Fruit fly (Drosophila melanogaster) whole organism, embryonic: ENCODE results near the gene CG42763.

Experiments
- ATbp ChIP-seq: fragments of 200-800 bp; sonication (Bioruptor generic); optimal IDR thresholded peaks from 2 replicates; lab custom pipeline; 2017; ENCODE audit warnings: missing biosample characterization, mild to moderate bottlenecking, missing genetic modification characterization, missing genetic modification reagents
- CG12659 ChIP-seq: fragments of 200-800 bp; sonication (Bioruptor generic); optimal IDR thresholded peaks from 3 replicates; lab custom pipeline; 2017; ENCODE audit warnings: mild to moderate bottlenecking, missing biosample characterization, missing genetic modification reagents, missing genetic modification characterization
- CG13894 ChIP-seq: fragments of 200-800 bp; sonication (Bioruptor generic); optimal IDR thresholded peaks from 3 replicates; lab custom pipeline; 2018; ENCODE audit warnings: missing biosample characterization, mild to moderate bottlenecking, missing genetic modification characterization, moderate library complexity
- CG14014 ChIP-seq: fragments of 200-800 bp; sonication (Bioruptor generic); IDR thresholded peaks from 2 replicates; pipeline ENCODE4 v1.3.6; 2022; ENCODE audit warnings: missing biosample characterization, missing genetic modification characterization
- CG1647 ChIP-seq: fragments of 200-800 bp; sonication (Bioruptor generic); optimal IDR thresholded peaks from 3 replicates; lab custom pipeline; 2016; ENCODE audit warnings: missing biosample characterization, missing genetic modification characterization
- CG17802 ChIP-seq: fragments of 200-800 bp; sonication (Bioruptor generic); optimal IDR thresholded peaks from 2 replicates; lab custom pipeline; 2018; ENCODE audit warnings: missing biosample characterization, mild to moderate bottlenecking, missing genetic modification characterization, moderate library complexity
- CG18764 ChIP-seq: fragments of 200-800 bp; sonication (Bioruptor generic); optimal IDR thresholded peaks from 3 replicates; lab custom pipeline; 2016; ENCODE audit warnings: missing biosample characterization, missing genetic modification characterization
- CG6689 ChIP-seq: fragments of 200-800 bp; sonication (Bioruptor generic); IDR thresholded peaks from 2 replicates; pipeline ENCODE4 v1.3.6; 2022; ENCODE audit warnings: missing biosample characterization, missing genetic modification characterization
- CG6765 ChIP-seq: fragments of 200-800 bp; sonication (Bioruptor generic); optimal IDR thresholded peaks from 3 replicates; lab custom pipeline; 2017; ENCODE audit warnings: missing biosample characterization, mild to moderate bottlenecking, missing genetic modification characterization
- CG7372 ChIP-seq: fragments of 200-800 bp; sonication (Bioruptor generic); IDR thresholded peaks from 2 replicates; pipeline ENCODE4 v1.3.6; 2022; ENCODE audit warnings: missing biosample characterization, missing genetic modification characterization
- CG7987 ChIP-seq: fragments of 200-800 bp; sonication (Bioruptor generic); optimal IDR thresholded peaks from 2 replicates; lab custom pipeline; 2018; ENCODE audit warnings: missing biosample characterization, mild to moderate bottlenecking, missing genetic modification characterization, moderate library complexity
- CG8089 ChIP-seq: fragments of 200-800 bp; sonication (Bioruptor generic); optimal IDR thresholded peaks from 3 replicates; lab custom pipeline; 2016; ENCODE audit warnings: missing biosample characterization, missing genetic modification characterization
- CG8290 ChIP-seq, 3 experiments: fragments of 200-800 bp; sonication (Bioruptor generic); optimal IDR thresholded peaks; 2 replicates each; lab custom pipeline; 2016 to 2019; ENCODE audit warnings: missing biosample characterization in 3 of 3, missing genetic modification characterization in 3 of 3, mild to moderate bottlenecking in 2 of 3, moderate library complexity in 1 of 3
- CoRest ChIP-seq: fragments of 200-800 bp; sonication (Bioruptor generic); optimal IDR thresholded peaks from 3 replicates; lab custom pipeline; 2018; ENCODE audit warnings: missing biosample characterization, mild to moderate bottlenecking, missing genetic modification characterization, moderate library complexity
- Dad ChIP-seq: fragments of 200-800 bp; sonication (Bioruptor generic); optimal IDR thresholded peaks from 3 replicates; lab custom pipeline; 2016; ENCODE audit warnings: missing biosample characterization, missing genetic modification characterization
- Doc3 ChIP-seq: fragments of 200-800 bp; sonication (Bioruptor generic); IDR thresholded peaks from 3 replicates; pipeline ENCODE4 v1.3.6; 2022; ENCODE audit warnings: missing biosample characterization, missing genetic modification characterization; ENCODE audit not compliant: partially characterized antibody
- Hand ChIP-seq: fragments of 200-800 bp; sonication (Bioruptor generic); optimal IDR thresholded peaks from 2 replicates; lab custom pipeline; 2017; ENCODE audit warnings: mild to moderate bottlenecking, missing biosample characterization, missing genetic modification reagents, missing genetic modification characterization
- Hey ChIP-seq: fragments of 200-800 bp; sonication (Bioruptor generic); optimal IDR thresholded peaks from 3 replicates; lab custom pipeline; 2018; ENCODE audit warnings: missing biosample characterization, mild to moderate bottlenecking, missing genetic modification characterization
- HmgD ChIP-seq: fragments of 200-800 bp; sonication (Bioruptor generic); optimal IDR thresholded peaks from 3 replicates; lab custom pipeline; 2016; ENCODE audit warnings: missing biosample characterization, missing genetic modification characterization
- Hmx ChIP-seq: fragments of 200-800 bp; sonication (Bioruptor generic); optimal IDR thresholded peaks from 2 replicates; lab custom pipeline; 2016; ENCODE audit warnings: missing biosample characterization, missing genetic modification characterization
- Hr3 ChIP-seq: fragments of 200-800 bp; sonication (Bioruptor generic); optimal IDR thresholded peaks from 3 replicates; lab custom pipeline; 2016; ENCODE audit warnings: missing biosample characterization, missing genetic modification characterization
- Hr39 ChIP-seq: fragments of >200 bp; optimal IDR thresholded peaks from 2 replicates; lab custom pipeline; 2017
- Lpt ChIP-seq: fragments of >200 bp; optimal IDR thresholded peaks from 2 replicates; lab custom pipeline; 2018; ENCODE audit warnings: missing biosample characterization, missing genetic modification characterization
- Neu2 ChIP-seq: fragments of 200-800 bp; sonication (Bioruptor generic); optimal IDR thresholded peaks from 3 replicates; lab custom pipeline; 2016; ENCODE audit warnings: missing biosample characterization, missing genetic modification characterization, borderline replicate concordance
- Oaz ChIP-seq: fragments of 200-800 bp; sonication (Bioruptor generic); IDR thresholded peaks from 2 replicates; pipeline ENCODE4 v1.3.6; 2022; ENCODE audit warnings: missing biosample characterization, missing genetic modification characterization
- Tbp ChIP-seq: fragments of >200 bp; optimal IDR thresholded peaks from 2 replicates; lab custom pipeline; 2018; ENCODE audit warnings: missing biosample characterization, missing genetic modification characterization
- Xbp1 ChIP-seq: fragments of 200-800 bp; sonication (Bioruptor generic); optimal IDR thresholded peaks from 3 replicates; lab custom pipeline; 2016; ENCODE audit warnings: missing biosample characterization, mild to moderate bottlenecking, missing genetic modification characterization
- ac ChIP-seq: fragments of 200-800 bp; sonication (Bioruptor generic); optimal IDR thresholded peaks from 3 replicates; lab custom pipeline; 2017; ENCODE audit warnings: missing biosample characterization, mild to moderate bottlenecking, missing genetic modification characterization
- bigmax ChIP-seq: fragments of 200-800 bp; sonication (Bioruptor generic); optimal IDR thresholded peaks from 2 replicates; lab custom pipeline; 2018; ENCODE audit warnings: missing biosample characterization, mild to moderate bottlenecking, missing genetic modification characterization
- br ChIP-seq: fragments of >200 bp; optimal IDR thresholded peaks from 2 replicates; lab custom pipeline; 2017
- chn ChIP-seq: fragments of 200-800 bp; sonication (Bioruptor generic); optimal IDR thresholded peaks from 2 replicates; lab custom pipeline; 2016; ENCODE audit warnings: missing biosample characterization, missing genetic modification characterization
- croc ChIP-seq: fragments of 200-800 bp; sonication (Bioruptor generic); conservative IDR thresholded peaks from 3 replicates; pipeline ENCODE4 v1.3.6; 2022; ENCODE audit warnings: missing biosample characterization, missing genetic modification characterization
- dm ChIP-seq: fragments of 200-800 bp; sonication (Bioruptor generic); optimal IDR thresholded peaks from 3 replicates; lab custom pipeline; 2016; ENCODE audit warnings: missing biosample characterization, missing genetic modification characterization
- fu2 ChIP-seq: fragments of 200-800 bp; sonication (Bioruptor generic); optimal IDR thresholded peaks from 2 replicates; lab custom pipeline; 2016; ENCODE audit warnings: missing biosample characterization, missing genetic modification characterization
- jumu ChIP-seq: fragments of 200-800 bp; sonication (Bioruptor generic); optimal IDR thresholded peaks from 3 replicates; lab custom pipeline; 2016; ENCODE audit warnings: missing biosample characterization, missing genetic modification characterization
- klu ChIP-seq: fragments of 200-800 bp; sonication (Bioruptor generic); IDR thresholded peaks from 2 replicates; pipeline ENCODE4 v1.3.6; 2022; ENCODE audit warnings: missing biosample characterization, missing genetic modification characterization
- lola ChIP-seq, 3 experiments: fragments of >200 bp in 2 of 3; fragments of 200-800 bp in 1 of 3; sonication (Bioruptor generic) in 1 of 3; optimal IDR thresholded peaks; 2 replicates each; lab custom pipeline; 2017 to 2019; ENCODE audit warnings: missing biosample characterization in 3 of 3, missing genetic modification characterization in 3 of 3, mild to moderate bottlenecking in 1 of 3, moderate library complexity in 1 of 3
- lov ChIP-seq, 2 experiments: fragments of 200-800 bp in 1 of 2; fragments of >200 bp in 1 of 2; sonication (Bioruptor generic) in 1 of 2; IDR thresholded peaks in 1 of 2; optimal IDR thresholded peaks in 1 of 2; 2 replicates in 1 of 2; 3 replicates in 1 of 2; pipeline versions ENCODE4 v1.3.6 to Lab custom; 2017 to 2022; ENCODE audit warnings: missing biosample characterization in 1 of 2, missing genetic modification characterization in 1 of 2
- luna ChIP-seq: fragments of 200-800 bp; sonication (Bioruptor generic); optimal IDR thresholded peaks from 2 replicates; lab custom pipeline; 2016; ENCODE audit warnings: missing biosample characterization, missing genetic modification characterization
- mam ChIP-seq: fragments of 200-800 bp; sonication (Bioruptor generic); optimal IDR thresholded peaks from 3 replicates; lab custom pipeline; 2016; ENCODE audit warnings: missing biosample characterization, missing genetic modification characterization
- org-1 ChIP-seq: fragments of 200-800 bp; sonication (Bioruptor generic); optimal IDR thresholded peaks from 2 replicates; lab custom pipeline; 2017; ENCODE audit warnings: missing biosample characterization, missing genetic modification characterization
- otp ChIP-seq: fragments of 200-800 bp; sonication (Bioruptor generic); IDR thresholded peaks from 3 replicates; pipeline ENCODE4, ENCODE4 v1.3.6; 2022; ENCODE audit warnings: missing biosample characterization, missing genetic modification characterization
- peb ChIP-seq: fragments of 200-800 bp; sonication (Bioruptor generic); IDR thresholded peaks from 2 replicates; pipeline ENCODE4 v1.3.6; 2022; ENCODE audit warnings: missing biosample characterization, missing genetic modification characterization
- pita ChIP-seq: fragments of 200-800 bp; sonication (Bioruptor generic); optimal IDR thresholded peaks from 2 replicates; lab custom pipeline; 2017; ENCODE audit warnings: missing biosample characterization, mild to moderate bottlenecking, missing genetic modification characterization
- pnt ChIP-seq: fragments of 200-800 bp; sonication (Bioruptor generic); optimal IDR thresholded peaks from 3 replicates; lab custom pipeline; 2016; ENCODE audit warnings: missing biosample characterization, missing genetic modification characterization
- pros ChIP-seq: fragments of 200-800 bp; sonication (Bioruptor generic); optimal IDR thresholded peaks from 3 replicates; lab custom pipeline; 2019; ENCODE audit warnings: missing biosample characterization, mild to moderate bottlenecking, missing genetic modification characterization, moderate library complexity
- rib ChIP-seq: fragments of 200-800 bp; sonication (Bioruptor generic); IDR thresholded peaks from 2 replicates; pipeline ENCODE4 v1.3.6; 2022; ENCODE audit warnings: missing biosample characterization, missing genetic modification characterization
- tll ChIP-seq, 2 experiments: fragments of 200-800 bp in 1 of 2; fragments of >200 bp in 1 of 2; sonication (Bioruptor generic) in 1 of 2; optimal IDR thresholded peaks; 2 replicates each; lab custom pipeline; 2017 to 2019; ENCODE audit warnings: missing biosample characterization in 2 of 2, missing genetic modification characterization in 2 of 2, mild to moderate bottlenecking in 1 of 2, moderate library complexity in 1 of 2
- unc-4 ChIP-seq: fragments of 200-800 bp; sonication (Bioruptor generic); IDR thresholded peaks from 2 replicates; pipeline ENCODE4 v1.3.6; 2022; ENCODE audit warnings: missing biosample characterization, missing genetic modification characterization; ENCODE audit not compliant: partially characterized antibody
- zen ChIP-seq: fragments of 200-800 bp; sonication (Bioruptor generic); optimal IDR thresholded peaks from 3 replicates; lab custom pipeline; 2018; ENCODE audit warnings: missing biosample characterization, mild to moderate bottlenecking, missing genetic modification characterization, moderate library complexity
- zfh2 ChIP-seq: fragments of 200-800 bp; sonication (Bioruptor generic); optimal IDR thresholded peaks from 2 replicates; lab custom pipeline; 2016; ENCODE audit warnings: missing biosample characterization, missing genetic modification characterization

CG42763 gene

dm6 chr2L:8159498-8159897 lies 14.6 kb upstream of the CG42763 start, which contains the start of the genes PAPLA1 and Rbsn-5 (continued):
- TF ChIP-seq CG18764 (GFP tag; lab: Kevin White, UChicago) (peak; percentile 91), otp (GFP tag; lab: Robert Waterston, UW) (peak; percentile 88), chn (GFP tag; lab: Kevin White, UChicago) (peak; percentile 97), mam (GFP tag; lab: Kevin White, UChicago) (peak; percentile 98), ATbp (GFP tag; lab: Kevin White, UChicago) (peak; percentile 83), pnt (GFP tag; lab: Kevin White, UChicago) (peak; percentile 96), CG12659 (GFP tag; lab: Kevin White, UChicago) (peak; percentile 95), br (lab: Kevin White, UChicago) (no peak), Xbp1 (peak; percentile 97), ac (GFP tag; lab: Kevin White, UChicago) (no peak), CG8290 (GFP tag; optimal IDR thresholded peaks at IDR 0.05; lab: Kevin White, UChicago) (peak; percentile 93), CG8290 (tag; optimal IDR thresholded peaks at IDR 0.05; lab: Kevin White, UChicago) (peak; percentile 30 to 93), Hr3 (peak; percentile 95), Doc3 (GFP tag; lab: Robert Waterston, UW) (no peak), CoRest (peak; percentile 95), CG13894 (tag; lab: Kevin White, UChicago) (peak; percentile 94), jumu (peak; percentile 96), luna (GFP tag; lab: Kevin White, UChicago) (peak; percentile 94), Hr39 (lab: Kevin White, UChicago) (no peak), Oaz (GFP tag; lab: Robert Waterston, UW) (peak; percentile 81), HmgD (GFP tag; lab: Kevin White, UChicago) (peak; percentile 94), peb (GFP tag; lab: Robert Waterston, UW) (peak; percentile 87), CG17802 (tag; lab: Kevin White, UChicago) (peak; percentile 81), lola (GFP tag; optimal IDR thresholded peaks at IDR 0.05; lab: Kevin White, UChicago) (peak in 1 of 3 experiments; percentile 87), fu2 (GFP tag; lab: Kevin White, UChicago) (peak; percentile 95), Hand (GFP tag; lab: Kevin White, UChicago) (peak; percentile 82), rib (GFP tag; lab: Robert Waterston, UW) (peak; percentile 82), bigmax (GFP tag; lab: Kevin White, UChicago) (no peak), Tbp (GFP tag; lab: Kevin White, UChicago) (no peak), Dad (GFP tag; lab: Kevin White, UChicago) (peak; percentile 94), Hmx (peak; percentile 87), klu (peak; percentile 86), CG7987 (peak; percentile 81), zfh2 (GFP tag; lab: Kevin White, UChicago) (peak; percentile 97), dm (GFP tag; lab: Kevin White, UChicago) (peak; percentile 89), tll (GFP tag; optimal IDR thresholded peaks at IDR 0.05; lab: Kevin White, UChicago) (no peak), pros (GFP tag; lab: Kevin White, UChicago) (peak; percentile 27), CG7372 (GFP tag; lab: Robert Waterston, UW) (peak; percentile 91), croc (GFP tag; lab: Robert Waterston, UW) (peak; percentile 84), Hey (tag; lab: Kevin White, UChicago) (peak; percentile 83), unc-4 (GFP tag; lab: Robert Waterston, UW) (no peak), lov (optimal IDR thresholded peaks at IDR 0.05; lab: Kevin White, UChicago) (no peak), lov (GFP tag; IDR thresholded peaks at IDR 0.05; lab: Robert Waterston, UW) (peak; percentile 87), CG6765 (GFP tag; lab: Kevin White, UChicago) (peak; percentile 89), pita (GFP tag; lab: Kevin White, UChicago) (no peak), CG1647 (GFP tag; lab: Kevin White, UChicago) (peak; percentile 95), Neu2 (GFP tag; lab: Kevin White, UChicago) (peak; percentile 63), CG6689 (peak; percentile 93), CG14014 (GFP tag; lab: Robert Waterston, UW) (peak; percentile 93), org-1 (GFP tag; lab: Kevin White, UChicago) (peak; percentile 86), zen (tag; lab: Kevin White, UChicago) (peak; percentile 92), CG8089 (GFP tag; lab: Kevin White, UChicago) (peak; percentile 93), Lpt (no peak)
